Fruit fly (Drosophila melanogaster) whole organism, embryonic: ENCODE data around the gene dbo.
A peak's percentile ranks its signal among the peaks of the same experiment; 100 is the strongest.

Experiments used
- Adf1 ChIP-seq: fragments of 200-800 bp; sonication (Bioruptor generic); IDR thresholded peaks from 2 replicates; pipeline ENCODE4 v1.3.6; 2022; ENCODE audit warnings: missing biosample characterization, missing genetic modification characterization
- CG10209 ChIP-seq: fragments of 200-800 bp; sonication (Bioruptor generic); optimal IDR thresholded peaks from 3 replicates; lab custom pipeline; 2017; ENCODE audit warnings: missing biosample characterization, mild to moderate bottlenecking, missing genetic modification characterization, missing genetic modification reagents
- CG10462 ChIP-seq: fragments of 200-800 bp; sonication (Bioruptor generic); optimal IDR thresholded peaks from 2 replicates; lab custom pipeline; 2016; ENCODE audit warnings: missing biosample characterization, missing genetic modification characterization
- CG11093 ChIP-seq: fragments of 200-800 bp; sonication (Bioruptor generic); IDR thresholded peaks from 3 replicates; pipeline ENCODE4 v1.3.6; 2022; ENCODE audit warnings: missing biosample characterization, missing genetic modification characterization
- CG11504 ChIP-seq: fragments of 200-800 bp; sonication (Bioruptor generic); optimal IDR thresholded peaks from 3 replicates; lab custom pipeline; 2019; ENCODE audit warnings: missing biosample characterization, mild to moderate bottlenecking, missing genetic modification characterization, moderate library complexity
- CG11695 ChIP-seq: fragments of 200-800 bp; sonication (Bioruptor generic); IDR thresholded peaks from 3 replicates; pipeline ENCODE4 v1.3.6; 2022; ENCODE audit warnings: missing biosample characterization, missing genetic modification characterization
- CG14441 ChIP-seq: fragments of 200-800 bp; sonication (Bioruptor generic); IDR thresholded peaks from 2 replicates; pipeline ENCODE4 v1.3.6; 2022; ENCODE audit warnings: missing biosample characterization, missing genetic modification characterization
- CG2678 ChIP-seq: fragments of 200-800 bp; sonication (Bioruptor generic); optimal IDR thresholded peaks from 3 replicates; lab custom pipeline; 2019; ENCODE audit warnings: missing biosample characterization, mild to moderate bottlenecking, missing genetic modification characterization, moderate library complexity
- CG2889 ChIP-seq: fragments of 200-800 bp; sonication (Bioruptor generic); IDR thresholded peaks from 3 replicates; pipeline ENCODE4 v1.3.6; 2022; ENCODE audit warnings: missing biosample characterization, missing genetic modification characterization
- CG34422 ChIP-seq: fragments of 200-800 bp; sonication (Bioruptor generic); IDR thresholded peaks from 3 replicates; pipeline ENCODE4 v1.3.6; 2022; ENCODE audit warnings: missing biosample characterization, missing genetic modification characterization
- CG42726 ChIP-seq: fragments of 200-800 bp; sonication (Bioruptor generic); IDR thresholded peaks from 2 replicates; pipeline ENCODE4 v1.3.6; 2022; ENCODE audit warnings: missing biosample characterization, missing genetic modification characterization; ENCODE audit not compliant: partially characterized antibody
- CG5245 ChIP-seq: fragments of 200-800 bp; sonication (Bioruptor generic); optimal IDR thresholded peaks from 3 replicates; lab custom pipeline; 2016; ENCODE audit warnings: missing biosample characterization, missing genetic modification characterization
- CG6254 ChIP-seq: fragments of 200-800 bp; sonication (Bioruptor generic); optimal IDR thresholded peaks from 3 replicates; lab custom pipeline; 2017; ENCODE audit warnings: mild to moderate bottlenecking, missing biosample characterization, missing genetic modification reagents, missing genetic modification characterization
- CG6813 ChIP-seq: fragments of 200-800 bp; sonication (Bioruptor generic); optimal IDR thresholded peaks from 2 replicates; lab custom pipeline; 2017; ENCODE audit warnings: missing biosample characterization, missing genetic modification characterization, mild to moderate bottlenecking, moderate library complexity, missing genetic modification reagents
- CG7372 ChIP-seq: fragments of 200-800 bp; sonication (Bioruptor generic); IDR thresholded peaks from 2 replicates; pipeline ENCODE4 v1.3.6; 2022; ENCODE audit warnings: missing biosample characterization, missing genetic modification characterization
- CG7963 ChIP-seq: fragments of 200-800 bp; sonication (Bioruptor generic); IDR thresholded peaks from 3 replicates; pipeline ENCODE4 v1.3.6; 2022; ENCODE audit warnings: missing biosample characterization, missing genetic modification characterization; ENCODE audit not compliant: partially characterized antibody
- Camta ChIP-seq: fragments of 200-800 bp; sonication (Bioruptor generic); optimal IDR thresholded peaks from 2 replicates; lab custom pipeline; 2016; ENCODE audit warnings: missing biosample characterization, missing genetic modification characterization
- Dip3 ChIP-seq: fragments of 200-800 bp; sonication (Bioruptor generic); optimal IDR thresholded peaks from 3 replicates; lab custom pipeline; 2016; ENCODE audit warnings: missing biosample characterization, missing genetic modification characterization
- Doc3 ChIP-seq: fragments of 200-800 bp; sonication (Bioruptor generic); IDR thresholded peaks from 3 replicates; pipeline ENCODE4 v1.3.6; 2022; ENCODE audit warnings: missing biosample characterization, missing genetic modification characterization; ENCODE audit not compliant: partially characterized antibody
- Gug ChIP-seq: fragments of 200-800 bp; sonication (Bioruptor generic); IDR thresholded peaks from 4 replicates; pipeline ENCODE4 v1.3.6; 2022; ENCODE audit warnings: missing biosample characterization, missing genetic modification characterization
- Meics ChIP-seq: fragments of 200-800 bp; sonication (Bioruptor generic); optimal IDR thresholded peaks from 2 replicates; lab custom pipeline; 2017; ENCODE audit warnings: missing biosample characterization, mild to moderate bottlenecking, missing genetic modification characterization
- NC2β ChIP-seq: fragments of 200-800 bp; sonication (Bioruptor generic); optimal IDR thresholded peaks from 2 replicates; lab custom pipeline; 2016; ENCODE audit warnings: missing biosample characterization, missing genetic modification characterization
- NfI ChIP-seq: fragments of 200-800 bp; sonication (Bioruptor generic); optimal IDR thresholded peaks from 3 replicates; lab custom pipeline; 2018; ENCODE audit warnings: missing biosample characterization, mild to moderate bottlenecking, missing genetic modification characterization, moderate library complexity
- Pdp1 ChIP-seq, 2 experiments: fragments of 200-800 bp; sonication (Bioruptor generic); optimal IDR thresholded peaks; 3 replicates each; lab custom pipeline; 2016; ENCODE audit warnings: missing biosample characterization in 2 of 2, missing genetic modification characterization in 2 of 2, mild to moderate bottlenecking in 1 of 2, moderate library complexity in 1 of 2
- Spps ChIP-seq: fragments of 200-800 bp; sonication (Bioruptor generic); optimal IDR thresholded peaks from 2 replicates; lab custom pipeline; 2018; ENCODE audit warnings: missing biosample characterization, mild to moderate bottlenecking, missing genetic modification characterization
- Ssrp ChIP-seq: fragments of 200-800 bp; sonication (Bioruptor generic); optimal IDR thresholded peaks from 2 replicates; lab custom pipeline; 2018; ENCODE audit warnings: missing biosample characterization, mild to moderate bottlenecking, missing genetic modification characterization, moderate library complexity
- Trl ChIP-seq, 3 experiments: fragments of >200 bp in 2 of 3; fragments of 200-800 bp in 1 of 3; sonication (Bioruptor generic) in 1 of 3; optimal IDR thresholded peaks; 2 replicates in 1 of 3; 3 replicates in 2 of 3; lab custom pipeline; 2016 to 2017; ENCODE audit warnings: missing biosample characterization in 1 of 3, missing genetic modification characterization in 1 of 3
- YL-1 ChIP-seq: fragments of 200-800 bp; sonication (Bioruptor generic); optimal IDR thresholded peaks from 3 replicates; lab custom pipeline; 2017; ENCODE audit warnings: missing biosample characterization, mild to moderate bottlenecking, missing genetic modification characterization
- amos ChIP-seq: fragments of 200-800 bp; sonication (Bioruptor generic); IDR thresholded peaks from 2 replicates; pipeline ENCODE4 v1.3.6; 2022; ENCODE audit warnings: missing biosample characterization, missing genetic modification characterization; ENCODE audit not compliant: partially characterized antibody
- cad ChIP-seq: fragments of >200 bp; optimal IDR thresholded peaks from 2 replicates; lab custom pipeline; 2017; ENCODE audit warnings: missing biosample characterization, missing genetic modification characterization
- crp ChIP-seq, 2 experiments: fragments of 200-800 bp; sonication (Bioruptor generic); optimal IDR thresholded peaks; 2 replicates in 1 of 2; 3 replicates in 1 of 2; lab custom pipeline; 2017; ENCODE audit warnings: missing biosample characterization in 2 of 2, missing genetic modification characterization in 2 of 2, mild to moderate bottlenecking in 1 of 2, moderate library complexity in 1 of 2
- danr ChIP-seq: fragments of 200-800 bp; sonication (Bioruptor generic); IDR thresholded peaks from 2 replicates; pipeline ENCODE4 v1.3.6; 2022; ENCODE audit warnings: missing biosample characterization, missing genetic modification characterization
- dmrt11E ChIP-seq: fragments of 200-800 bp; sonication (Bioruptor generic); optimal IDR thresholded peaks from 3 replicates; lab custom pipeline; 2018; ENCODE audit warnings: missing biosample characterization, mild to moderate bottlenecking, missing genetic modification characterization, moderate library complexity
- emc ChIP-seq: fragments of 200-800 bp; sonication (Bioruptor generic); optimal IDR thresholded peaks from 2 replicates; lab custom pipeline; 2016; ENCODE audit warnings: missing biosample characterization, missing genetic modification characterization
- fu2 ChIP-seq: fragments of 200-800 bp; sonication (Bioruptor generic); optimal IDR thresholded peaks from 2 replicates; lab custom pipeline; 2016; ENCODE audit warnings: missing biosample characterization, missing genetic modification characterization
- gem ChIP-seq: fragments of 200-800 bp; sonication (Bioruptor generic); optimal IDR thresholded peaks from 2 replicates; lab custom pipeline; 2019; ENCODE audit warnings: missing biosample characterization, mild to moderate bottlenecking, missing genetic modification characterization, moderate library complexity
- grau ChIP-seq: fragments of 200-800 bp; optimal IDR thresholded peaks from 3 replicates; lab custom pipeline; 2019; ENCODE audit warnings: missing biosample characterization, mild to moderate bottlenecking, missing genetic modification characterization, moderate library complexity
- knrl ChIP-seq: fragments of 200-800 bp; sonication (Bioruptor generic); IDR thresholded peaks from 3 replicates; pipeline ENCODE4 v1.3.6; 2022; ENCODE audit warnings: missing biosample characterization, missing genetic modification characterization; ENCODE audit not compliant: partially characterized antibody
- lilli ChIP-seq: fragments of 200-800 bp; sonication (Bioruptor generic); optimal IDR thresholded peaks from 3 replicates; lab custom pipeline; 2016; ENCODE audit warnings: missing biosample characterization, missing genetic modification characterization
- nmo ChIP-seq: fragments of 200-800 bp; sonication (Bioruptor generic); optimal IDR thresholded peaks from 2 replicates; lab custom pipeline; 2018; ENCODE audit warnings: missing biosample characterization, mild to moderate bottlenecking, missing genetic modification characterization, moderate library complexity
- p53 ChIP-seq: fragments of 200-800 bp; sonication (Bioruptor generic); optimal IDR thresholded peaks from 2 replicates; lab custom pipeline; 2016; ENCODE audit warnings: missing biosample characterization, missing genetic modification characterization
- seq ChIP-seq: fragments of 200-800 bp; sonication (Bioruptor generic); IDR thresholded peaks from 2 replicates; pipeline ENCODE4 v1.3.6; 2022; ENCODE audit warnings: missing biosample characterization, missing genetic modification characterization
- sisA ChIP-seq: fragments of 200-800 bp; sonication (Bioruptor generic); IDR thresholded peaks from 2 replicates; pipeline ENCODE4 v1.3.6; 2022; ENCODE audit warnings: missing biosample characterization, missing genetic modification characterization
- tin ChIP-seq: fragments of 200-800 bp; sonication (Bioruptor generic); optimal IDR thresholded peaks from 3 replicates; lab custom pipeline; 2016; ENCODE audit warnings: missing biosample characterization, missing genetic modification characterization
- tio ChIP-seq: fragments of 200-800 bp; sonication (Bioruptor generic); optimal IDR thresholded peaks from 2 replicates; lab custom pipeline; 2017; ENCODE audit warnings: missing biosample characterization, missing genetic modification characterization, inconsistent platforms
- trem ChIP-seq: fragments of 200-800 bp; optimal IDR thresholded peaks from 3 replicates; lab custom pipeline; 2019; ENCODE audit warnings: missing biosample characterization, mild to moderate bottlenecking, missing genetic modification characterization, moderate library complexity
- wor ChIP-seq: fragments of 200-800 bp; sonication (Bioruptor generic); IDR thresholded peaks from 2 replicates; pipeline ENCODE4 v1.3.6; 2022; ENCODE audit warnings: missing biosample characterization, missing genetic modification characterization
- zen ChIP-seq: fragments of 200-800 bp; sonication (Bioruptor generic); optimal IDR thresholded peaks from 3 replicates; lab custom pipeline; 2018; ENCODE audit warnings: missing biosample characterization, mild to moderate bottlenecking, missing genetic modification characterization, moderate library complexity

dbo gene

DNA sequence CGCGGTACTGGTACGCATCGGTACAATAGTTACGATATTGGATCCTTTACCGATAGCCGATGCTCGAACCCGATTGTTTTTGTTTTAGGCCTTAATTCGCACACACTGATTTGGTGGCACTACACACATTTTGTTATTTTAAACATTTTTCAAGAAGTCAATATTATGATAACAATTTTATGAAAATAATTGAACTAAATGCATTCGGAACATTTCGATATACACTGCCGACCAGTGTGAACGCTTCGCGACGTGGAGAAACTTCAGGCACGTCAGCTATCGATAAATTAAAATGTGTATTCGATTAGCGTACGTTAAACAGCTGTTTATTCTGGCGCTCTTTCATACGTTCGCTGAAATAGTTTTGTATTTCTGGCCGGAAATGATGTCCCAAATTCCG lies 5.5 kb downstream of the dbo start, which contains the start of gene CG12713 (continued):
- TF ChIP-seq CG42726 (GFP tag; lab: Robert Waterston, UW) (peak; percentile 65; the same call in 1 of the 2 replicates), Doc3 (GFP tag; lab: Robert Waterston, UW) (peak; percentile 81), NC2β (GFP tag; lab: Kevin White, UChicago) (peak; percentile 9), gem (tag; lab: Kevin White, UChicago) (peak; percentile 40), Dip3 (GFP tag; lab: Kevin White, UChicago) (no peak), p53 (no peak), Gug (no peak), sisA (GFP tag; lab: Robert Waterston, UW) (no peak), CG5245 (GFP tag; lab: Kevin White, UChicago) (no peak), CG14441 (GFP tag; lab: Robert Waterston, UW) (no peak), seq (no peak), crp (GFP tag; optimal IDR thresholded peaks at IDR 0.05; lab: Kevin White, UChicago) (peak; percentile 84 to 97), emc (GFP tag; lab: Kevin White, UChicago) (no peak), amos (GFP tag; lab: Robert Waterston, UW) (peak; percentile 86), dmrt11E (tag; lab: Kevin White, UChicago) (no peak), CG6254 (GFP tag; lab: Kevin White, UChicago) (no peak), Ssrp (tag; lab: Kevin White, UChicago) (no peak)

DNA sequence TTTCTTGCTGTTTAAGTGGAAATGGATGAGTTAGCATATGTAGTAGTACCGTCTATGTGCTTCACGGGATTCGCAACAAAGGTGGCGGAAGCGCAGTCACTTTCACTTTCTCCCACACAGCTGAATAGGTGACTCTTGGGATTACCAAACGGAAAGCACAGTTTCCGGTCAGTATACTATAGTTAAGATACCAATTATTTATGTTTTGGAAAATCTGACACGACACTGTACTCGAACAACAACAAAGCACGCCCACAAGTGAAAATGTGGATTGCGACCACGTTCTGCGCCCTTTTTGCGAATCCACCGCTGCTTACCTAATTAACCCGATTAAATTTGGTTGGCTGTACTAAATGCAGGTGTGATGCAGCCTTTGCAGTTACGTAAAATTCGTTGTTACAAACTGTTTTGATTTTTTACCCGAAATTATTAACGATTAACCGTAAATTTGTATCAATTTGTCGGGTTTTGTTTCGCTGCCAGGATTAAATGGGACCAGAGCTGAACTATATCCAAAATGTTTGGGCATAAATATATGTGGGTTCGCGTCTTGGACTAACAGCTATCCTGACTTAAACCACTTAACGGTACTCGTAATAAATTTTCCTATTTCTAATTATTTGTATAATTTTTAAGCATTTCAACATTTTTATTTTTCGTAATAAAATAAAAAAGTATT lies 8.3 kb downstream of the dbo start, which contains the start of gene CG18081:
Gene CG18081 (minus strand): TSS at position 512 of the 679 bp plus-strand sequence.
- no peak for TF ChIP-seq Camta
- no peak for TF ChIP-seq wor (GFP tag; lab: Robert Waterston, UW)
- peak; percentile 27 for TF ChIP-seq grau (tag; lab: Kevin White, UChicago)
- no peak for TF ChIP-seq NfI (GFP tag; lab: Kevin White, UChicago)
- TF ChIP-seq CG34422 (GFP tag; lab: Robert Waterston, UW) = no peak
- peak in 1 of 2 experiments; percentile 73 for TF ChIP-seq Pdp1 (GFP tag; optimal IDR thresholded peaks at IDR 0.05; lab: Kevin White, UChicago)
- no peak for TF ChIP-seq Gug
- TF ChIP-seq Meics = no peak
- no peak for TF ChIP-seq danr (GFP tag; lab: Robert Waterston, UW)
- no peak for TF ChIP-seq Spps
- TF ChIP-seq nmo (GFP tag; lab: Kevin White, UChicago) = peak; percentile 36
- no peak for TF ChIP-seq fu2
- no peak for TF ChIP-seq knrl (GFP tag; lab: Robert Waterston, UW)
- TF ChIP-seq YL-1 = peak; percentile 13
- no peak for TF ChIP-seq cad (GFP tag; lab: Kevin White, UChicago)
- TF ChIP-seq CG2889 (GFP tag; lab: Robert Waterston, UW) = no peak
- peak; percentile 9; the same call in 1 of the 2 replicates for TF ChIP-seq Adf1
- TF ChIP-seq CG11093 (GFP tag; lab: Robert Waterston, UW) = no peak
- TF ChIP-seq tio (GFP tag; lab: Kevin White, UChicago) = no peak
- no peak for TF ChIP-seq CG10209 (GFP tag; lab: Kevin White, UChicago)
- no peak for TF ChIP-seq tin (GFP tag; lab: Kevin White, UChicago)
- no peak for TF ChIP-seq dmrt11E (tag; lab: Kevin White, UChicago)
- peak; percentile 52 for TF ChIP-seq trem (tag; lab: Kevin White, UChicago)
- no peak for TF ChIP-seq CG7372 (GFP tag; lab: Robert Waterston, UW)
- no peak for TF ChIP-seq Trl (optimal IDR thresholded peaks at IDR 0.05; lab: Kevin White, UChicago)
- TF ChIP-seq Trl (GFP tag; optimal IDR thresholded peaks at IDR 0.05; lab: Kevin White, UChicago) = no peak
- TF ChIP-seq CG7963 (GFP tag; lab: Robert Waterston, UW) = no peak
- peak; percentile 35 for TF ChIP-seq CG11504
- no peak for TF ChIP-seq lilli (GFP tag; lab: Kevin White, UChicago)
- no peak for TF ChIP-seq CG2678 (tag; lab: Kevin White, UChicago)
- TF ChIP-seq CG11695 (GFP tag; lab: Robert Waterston, UW) = no peak
- TF ChIP-seq CG6813 = no peak
- TF ChIP-seq CG10462 = peak; percentile 20
- TF ChIP-seq zen = peak; percentile 23
